Worm (Caenorhabditis elegans) whole organism, young adult: ENCODE measurements around the gene C45B2.2.

ENCODE experiments used
- C17E4.6 ChIP-seq: fragments of 200-800 bp; sonication (Bioruptor generic); IDR thresholded peaks from 2 replicates; pipeline ENCODE4 v1.3.6; 2022; ENCODE audit warnings: missing genetic modification reagents, missing genetic modification characterization, missing compliant biosample characterization
- F22D6.2 ChIP-seq: sonication (generic microtip); optimal IDR thresholded peaks from 2 replicates; lab custom pipeline; 2016; ENCODE audit warnings: mild to moderate bottlenecking, missing genetic modification characterization, missing compliant biosample characterization
- F52B5.7 ChIP-seq: sonication (generic microtip); optimal IDR thresholded peaks from 2 replicates; lab custom pipeline; 2016; ENCODE audit warnings: mild to moderate bottlenecking, missing genetic modification characterization, missing compliant biosample characterization
- F55B11.4 ChIP-seq: sonication (generic microtip); optimal IDR thresholded peaks from 2 replicates; lab custom pipeline; 2016; ENCODE audit warnings: missing compliant biosample characterization, missing genetic modification characterization, borderline replicate concordance; ENCODE audit not compliant: insufficient read depth
- F57C9.4 ChIP-seq: sonication (generic microtip); optimal IDR thresholded peaks from 2 replicates; lab custom pipeline; 2017; ENCODE audit warnings: mild to moderate bottlenecking, missing genetic modification characterization, missing compliant biosample characterization
- T07F8.4 ChIP-seq: sonication (generic microtip); optimal IDR thresholded peaks from 2 replicates; lab custom pipeline; 2016; ENCODE audit warnings: mild to moderate bottlenecking, missing genetic modification characterization, moderate library complexity, missing compliant biosample characterization
- Y53F4B.3 ChIP-seq: fragments of 200-800 bp; sonication (Bioruptor generic); IDR thresholded peaks from 2 replicates; pipeline ENCODE4 v1.3.6; 2022; ENCODE audit warnings: missing genetic modification reagents, missing genetic modification characterization, missing compliant biosample characterization
- akir-1 ChIP-seq: fragments of 200-800 bp; sonication (Bioruptor generic); optimal IDR thresholded peaks from 2 replicates; lab custom pipeline; 2018; ENCODE audit warnings: mild to moderate bottlenecking, missing genetic modification characterization, moderate library complexity, missing compliant biosample characterization
- attf-5 ChIP-seq: fragments of 200-800 bp; sonication (Bioruptor generic); optimal IDR thresholded peaks from 2 replicates; lab custom pipeline; 2018; ENCODE audit warnings: mild to moderate bottlenecking, missing genetic modification characterization, missing compliant biosample characterization
- bed-1 ChIP-seq: fragments of 200-800 bp; sonication (Bioruptor generic); IDR thresholded peaks from 2 replicates; pipeline ENCODE4 v1.3.6; 2022; ENCODE audit warnings: missing genetic modification reagents, missing genetic modification characterization, missing compliant biosample characterization
- ceh-27 ChIP-seq: fragments of 200-800 bp; sonication (Bioruptor generic); optimal IDR thresholded peaks from 2 replicates; lab custom pipeline; 2018; ENCODE audit warnings: mild to moderate bottlenecking, missing genetic modification characterization, moderate library complexity, missing compliant biosample characterization
- efl-1 ChIP-seq: fragments of 150-350 bp; optimal IDR thresholded peaks from 2 replicates; lab custom pipeline; 2014; ENCODE audit warnings: missing biosample characterization, missing genetic modification reagents, missing genetic modification characterization
- ekl-4 ChIP-seq: fragments of 200-800 bp; sonication (Bioruptor generic); IDR thresholded peaks from 2 replicates; pipeline ENCODE4 v1.3.6; 2022; ENCODE audit warnings: missing genetic modification reagents, missing genetic modification characterization, missing compliant biosample characterization
- fkh-3 ChIP-seq: sonication (generic microtip); optimal IDR thresholded peaks from 2 replicates; lab custom pipeline; 2016; ENCODE audit warnings: mild to moderate bottlenecking, missing genetic modification characterization, missing compliant biosample characterization
- gei-17 ChIP-seq: fragments of 200-800 bp; sonication (Bioruptor generic); optimal IDR thresholded peaks from 2 replicates; lab custom pipeline; 2018; ENCODE audit warnings: mild to moderate bottlenecking, missing genetic modification characterization, missing compliant biosample characterization
- hlh-12 ChIP-seq: sonication (generic microtip); optimal IDR thresholded peaks from 2 replicates; lab custom pipeline; 2016; ENCODE audit warnings: missing genetic modification characterization, missing compliant biosample characterization
- hlh-26 ChIP-seq: fragments of 200-800 bp; sonication (Bioruptor generic); conservative IDR thresholded peaks from 2 replicates; pipeline ENCODE4 v1.3.6; 2022; ENCODE audit warnings: missing genetic modification reagents, missing genetic modification characterization, missing compliant biosample characterization
- hmg-20 ChIP-seq: fragments of 200-800 bp; sonication (Bioruptor generic); IDR thresholded peaks from 2 replicates; pipeline ENCODE4 v1.3.6; 2022; ENCODE audit warnings: missing genetic modification reagents, missing genetic modification characterization, missing compliant biosample characterization
- let-607 ChIP-seq, 2 experiments: fragments of 200-800 bp in 1 of 2; sonication (Bioruptor generic) in 1 of 2; sonication (generic microtip) in 1 of 2; optimal IDR thresholded peaks; 2 replicates each; lab custom pipeline; 2016 to 2018; ENCODE audit warnings: mild to moderate bottlenecking in 2 of 2, missing compliant biosample characterization in 2 of 2, missing genetic modification characterization in 2 of 2, moderate library complexity in 2 of 2, missing genotype in 1 of 2
- lin-26 ChIP-seq: fragments of 200-800 bp; sonication (Bioruptor generic); IDR thresholded peaks from 2 replicates; pipeline ENCODE4 v1.3.6; 2022; ENCODE audit warnings: missing genetic modification reagents, missing genetic modification characterization, missing compliant biosample characterization
- lsl-1 ChIP-seq: fragments of 200-800 bp; sonication (Bioruptor generic); optimal IDR thresholded peaks from 2 replicates; lab custom pipeline; 2018; ENCODE audit warnings: mild to moderate bottlenecking, missing genetic modification characterization, moderate library complexity, missing compliant biosample characterization
- lsy-27 ChIP-seq: sonication (generic microtip); optimal IDR thresholded peaks from 2 replicates; lab custom pipeline; 2017; ENCODE audit warnings: missing genetic modification characterization, mild to moderate bottlenecking, missing compliant biosample characterization, antibody characterized with exemption, missing genotype, borderline replicate concordance; ENCODE audit not compliant: insufficient read depth
- mel-28 ChIP-seq: sonication (generic microtip); optimal IDR thresholded peaks from 2 replicates; lab custom pipeline; 2016; ENCODE audit warnings: borderline replicate concordance, mild to moderate bottlenecking, missing genetic modification characterization, missing compliant biosample characterization
- mxl-1 ChIP-seq: sonication (generic microtip); optimal IDR thresholded peaks from 2 replicates; lab custom pipeline; 2016; ENCODE audit warnings: missing genetic modification characterization, missing compliant biosample characterization
- nhr-27 ChIP-seq: fragments of 200-800 bp; sonication (Bioruptor generic); optimal IDR thresholded peaks from 2 replicates; lab custom pipeline; 2018; ENCODE audit warnings: mild to moderate bottlenecking, missing genetic modification characterization, moderate library complexity, missing compliant biosample characterization
- pbrm-1 ChIP-seq: fragments of 200-800 bp; sonication (Bioruptor generic); IDR thresholded peaks from 2 replicates; pipeline ENCODE4 v1.3.6; 2022; ENCODE audit warnings: missing genetic modification reagents, missing genetic modification characterization, missing compliant biosample characterization
- rcor-1 ChIP-seq: fragments of 200-800 bp; sonication (Bioruptor generic); IDR thresholded peaks from 2 replicates; pipeline ENCODE4 v1.3.6; 2022; ENCODE audit warnings: missing genetic modification reagents, missing genetic modification characterization, missing compliant biosample characterization
- snpc-1.1 ChIP-seq: sonication (generic microtip); optimal IDR thresholded peaks from 2 replicates; lab custom pipeline; 2017; ENCODE audit warnings: missing genetic modification characterization, mild to moderate bottlenecking, missing compliant biosample characterization, antibody characterized with exemption, moderate library complexity, missing genotype, missing genetic modification reagents; ENCODE audit not compliant: insufficient read depth
- tlf-1 ChIP-seq: fragments of 200-800 bp; sonication (Bioruptor generic); optimal IDR thresholded peaks from 2 replicates; lab custom pipeline; 2018; ENCODE audit warnings: mild to moderate bottlenecking, missing genetic modification characterization, missing compliant biosample characterization
- unc-130 ChIP-seq: sonication (generic microtip); optimal IDR thresholded peaks from 2 replicates; lab custom pipeline; 2016; ENCODE audit warnings: missing genetic modification reagents, missing genetic modification characterization, missing compliant biosample characterization
- unc-62 ChIP-seq: fragments of 150-350 bp; optimal IDR thresholded peaks from 2 replicates; lab custom pipeline; 2014; ENCODE audit warnings: missing biosample characterization, missing genetic modification reagents, missing genetic modification characterization
- ztf-26 ChIP-seq: sonication (generic microtip); optimal IDR thresholded peaks from 2 replicates; lab custom pipeline; 2017; ENCODE audit warnings: missing genetic modification characterization, missing compliant biosample characterization
- ztf-3 ChIP-seq: fragments of 200-800 bp; sonication (Bioruptor generic); optimal IDR thresholded peaks from 2 replicates; lab custom pipeline; 2018; ENCODE audit warnings: mild to moderate bottlenecking, missing genetic modification characterization, missing compliant biosample characterization
- ztf-6 ChIP-seq: fragments of 200-800 bp; sonication (Bioruptor generic); IDR thresholded peaks from 2 replicates; pipeline ENCODE4 v1.3.6; 2022; ENCODE audit warnings: missing genetic modification reagents, missing genetic modification characterization, missing compliant biosample characterization

Gene C45B2.2

DNA sequence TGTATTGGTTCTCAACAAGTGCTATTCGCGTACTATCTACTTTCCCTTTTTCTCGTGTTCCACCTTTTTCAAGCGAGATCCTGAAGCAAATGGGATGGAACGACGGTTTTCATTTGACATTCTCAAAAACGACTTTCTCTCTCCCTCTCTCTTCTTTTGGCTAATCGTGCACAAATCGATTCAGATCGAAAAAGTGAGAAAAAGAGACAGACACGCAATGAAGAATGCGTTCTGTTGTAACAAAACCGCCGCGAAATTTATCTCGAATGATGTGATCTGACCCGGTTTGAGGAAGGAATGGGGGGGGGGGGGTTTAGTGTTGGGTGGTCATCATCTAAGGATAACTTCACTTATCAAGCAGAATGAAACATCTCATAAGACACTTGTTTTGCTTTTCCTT lies 20.2 kb upstream of the C45B2.2 start:
- TF ChIP-seq lsy-27 (tag; lab: Kevin White, UChicago) (no peak), pbrm-1 (no peak), hlh-26 (no peak), rcor-1 (GFP tag; lab: Robert Waterston, UW) (no peak), let-607 (tag; optimal IDR thresholded peaks at IDR 0.05; lab: Kevin White, UChicago) (no peak), ceh-27 (no peak), F52B5.7 (tag; lab: Kevin White, UChicago) (no peak)
- TF ChIP-seq, all 124 proteins: peak for 0

DNA sequence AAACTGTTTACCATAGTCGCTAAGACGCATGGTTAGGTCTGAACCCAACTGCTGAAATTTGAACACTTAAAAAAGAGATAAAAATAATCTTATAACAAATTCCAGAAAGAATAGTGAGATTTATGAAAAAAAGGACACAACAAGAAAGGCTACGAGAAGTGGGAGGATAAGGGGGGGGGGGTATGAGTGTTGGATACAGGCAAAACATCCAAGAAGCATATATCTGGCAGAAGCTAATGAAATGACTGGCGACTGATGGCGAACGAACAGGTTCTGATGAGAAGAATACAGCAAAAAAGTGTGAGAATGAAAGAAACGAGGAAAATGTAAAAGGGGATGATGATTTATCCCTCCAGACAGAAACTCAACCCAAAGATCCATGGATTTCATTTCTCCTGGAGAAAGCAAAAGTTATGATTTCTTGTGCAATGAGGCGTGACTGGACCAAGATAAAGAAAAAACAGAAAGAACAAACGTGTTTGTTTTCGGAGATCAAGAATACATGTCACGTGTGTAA lies 18.5 kb upstream of the C45B2.2 start, which contains the start of gene ptr-4:
Gene ptr-4, minus strand, starts transcription at position 51 of the 517 bp plus-strand sequence.
- no peak for TF ChIP-seq tlf-1 (GFP tag; lab: Kevin White, UChicago)
- TF ChIP-seq ztf-3 (GFP tag; lab: Kevin White, UChicago) = no peak

DNA sequence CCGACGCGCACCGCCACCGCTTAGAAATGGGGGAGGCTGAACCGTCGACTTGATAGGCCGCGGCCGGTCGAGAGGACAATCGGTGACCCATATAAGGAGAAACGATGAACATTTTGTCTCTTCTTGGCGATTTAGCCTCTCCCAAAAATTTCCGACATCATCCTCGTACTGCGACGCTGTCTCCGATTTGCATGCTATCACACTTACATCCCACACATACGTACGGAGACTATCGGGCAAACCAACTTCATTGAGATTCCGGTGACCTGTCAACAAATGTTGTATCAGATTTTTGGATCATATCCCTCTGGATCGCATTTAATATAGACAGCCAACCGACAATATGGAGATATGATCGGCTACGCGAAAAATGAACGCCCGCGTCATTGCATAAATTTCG lies 17.9 kb upstream of the C45B2.2 start:
- TF ChIP-seq unc-62 (GFP tag; lab: Kevin White, UChicago) = no peak
- TF ChIP-seq ceh-27 = no peak
- no peak for TF ChIP-seq efl-1 (GFP tag; lab: Kevin White, UChicago)
- TF ChIP-seq lin-26 = no peak
- TF ChIP-seq nhr-27 (tag; lab: Kevin White, UChicago) = no peak
- no peak for TF ChIP-seq akir-1 (GFP tag; lab: Kevin White, UChicago)
- TF ChIP-seq mxl-1 (tag; lab: Kevin White, UChicago) = no peak
- TF ChIP-seq ztf-26 (tag; lab: Kevin White, UChicago) = no peak

DNA sequence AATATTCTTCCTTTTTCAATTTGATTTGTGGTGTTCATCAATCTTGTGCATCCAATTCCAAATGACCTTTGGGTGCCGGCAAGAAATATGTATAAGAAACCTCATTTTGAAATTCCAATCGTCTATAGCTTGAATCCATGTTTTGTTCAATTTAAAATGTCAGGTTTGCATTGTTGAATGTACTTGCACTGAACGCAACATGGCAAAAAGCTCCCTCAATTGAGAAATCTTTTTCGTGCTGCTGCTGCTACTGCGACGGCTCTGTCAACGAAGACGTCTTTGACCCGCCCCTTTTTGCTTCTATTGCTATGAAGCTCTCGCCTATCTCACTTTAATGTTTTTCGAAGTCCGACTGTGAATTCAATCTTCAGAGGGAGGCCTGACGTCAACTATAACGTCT lies 9.3 kb upstream of the C45B2.2 start, which contains the start of gene lgc-58:
Gene lgc-58, plus strand, starts transcription at position 301 of the 400 bp plus-strand sequence.
- TF ChIP-seq gei-17 (GFP tag; lab: Kevin White, UChicago) (no peak), C17E4.6 (GFP tag; lab: Robert Waterston, UW) (no peak), ztf-3 (GFP tag; lab: Kevin White, UChicago) (no peak), fkh-3 (tag; lab: Kevin White, UChicago) (no peak), hmg-20 (no peak), snpc-1.1 (tag; lab: Kevin White, UChicago) (no peak), F22D6.2 (tag; lab: Kevin White, UChicago) (no peak), bed-1 (GFP tag; lab: Robert Waterston, UW) (no peak), T07F8.4 (tag; lab: Kevin White, UChicago) (no peak), ztf-6 (GFP tag; lab: Robert Waterston, UW) (no peak), lin-26 (no peak), akir-1 (GFP tag; lab: Kevin White, UChicago) (no peak), lsl-1 (GFP tag; lab: Kevin White, UChicago) (no peak)

DNA sequence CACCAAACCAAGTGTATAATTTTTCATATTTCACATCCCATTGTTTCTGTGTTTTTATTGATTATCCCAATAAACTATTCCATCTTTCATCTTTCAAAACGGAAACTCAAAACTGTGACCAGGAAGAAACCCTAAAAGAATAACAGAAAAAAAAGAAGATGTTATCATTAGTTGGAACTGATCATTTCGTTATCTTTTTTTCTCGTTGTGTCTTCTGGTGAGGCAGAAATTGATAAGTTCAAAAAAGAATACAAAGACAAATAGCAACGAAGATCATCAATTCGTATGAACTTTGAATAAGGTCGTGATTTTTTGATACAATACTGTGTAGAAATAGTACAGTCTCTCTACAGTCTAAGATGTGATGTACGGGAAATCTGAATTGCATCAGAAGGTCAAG lies 2.7 kb upstream of the C45B2.2 start:
- no peak for TF ChIP-seq ekl-4 (GFP tag; lab: Robert Waterston, UW)
- TF ChIP-seq Y53F4B.3 (GFP tag; lab: Robert Waterston, UW) = no peak
- no peak for TF ChIP-seq F55B11.4 (tag; lab: Kevin White, UChicago)
- no peak for TF ChIP-seq mel-28 (tag; lab: Kevin White, UChicago)
- TF ChIP-seq F57C9.4 (tag; lab: Kevin White, UChicago) = no peak
- no peak for TF ChIP-seq attf-5 (GFP tag; lab: Kevin White, UChicago)
- no peak for TF ChIP-seq unc-130
- no peak for TF ChIP-seq hlh-12 (tag; lab: Kevin White, UChicago)
- no peak for TF ChIP-seq T07F8.4 (tag; lab: Kevin White, UChicago)
